Fruit fly (Drosophila melanogaster): Measurements from ENCODE around the gene CG13728.

The CG13728 gene

DNA sequence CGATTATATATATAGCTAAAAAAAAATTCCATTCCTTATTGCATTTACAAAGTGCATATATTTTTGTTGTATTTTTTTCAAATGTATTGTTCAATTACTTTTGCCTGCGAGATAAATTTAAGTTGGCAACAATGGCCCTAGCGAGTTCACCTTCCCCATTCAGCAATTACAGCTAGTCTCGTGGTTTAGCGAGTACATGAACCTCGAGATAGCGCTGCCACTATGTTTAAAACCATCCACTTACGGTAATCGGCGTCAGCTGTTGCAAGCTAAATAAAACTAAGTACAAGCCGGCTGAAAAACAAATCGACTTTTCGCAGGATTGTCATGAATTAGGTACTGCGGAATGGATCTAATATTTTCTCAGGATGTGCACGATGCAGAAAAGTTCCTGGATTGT is 29.7 kb downstream of the CG13728 start (continued):
- peak; percentile 61 for TF ChIP-seq CG15514 (GFP tag; optimal IDR thresholded peaks at IDR 0.05)
- TF ChIP-seq CG7372 (GFP tag; IDR thresholded peaks at IDR 0.05): no peak
- TF ChIP-seq otp (GFP tag; IDR thresholded peaks at IDR 0.05): no peak
- TF ChIP-seq CG4617 (GFP tag; optimal IDR thresholded peaks at IDR 0.05; ENCODE audit: borderline replicate concordance): peak; percentile 52
- peak; percentile 48 for TF ChIP-seq nmo (GFP tag; optimal IDR thresholded peaks at IDR 0.05)
- no peak for TF ChIP-seq CG14050 (GFP tag; IDR thresholded peaks at IDR 0.05)
- TF ChIP-seq CG7357 (GFP tag; IDR thresholded peaks at IDR 0.05): no peak
- TF ChIP-seq Dbx (GFP tag; IDR thresholded peaks at IDR 0.05): no peak
- TF ChIP-seq Jarid2 (GFP tag; optimal IDR thresholded peaks at IDR 0.05): no peak
- TF ChIP-seq CG14441 (GFP tag; IDR thresholded peaks at IDR 0.05): no peak
- 0 out of 4 replicates have a peak, but pooled peaks have one; percentile 28 for TF ChIP-seq chinmo (GFP tag; IDR thresholded peaks at IDR 0.05; ENCODE audit: partially characterized antibody)
- TF ChIP-seq CG2712 (tag; optimal IDR thresholded peaks at IDR 0.05): peak; percentile 38
- no peak for TF ChIP-seq Six4 (GFP tag; optimal IDR thresholded peaks at IDR 0.05)
- TF ChIP-seq CG31365 (tag; optimal IDR thresholded peaks at IDR 0.05): no peak
- peak; percentile 35 for TF ChIP-seq sens (GFP tag)
- peak; percentile 57 for TF ChIP-seq Abd-B (GFP tag; optimal IDR thresholded peaks at IDR 0.05)
- no peak for TF ChIP-seq CG1024 (GFP tag; IDR thresholded peaks at IDR 0.05)
- no peak for TF ChIP-seq al (GFP tag; IDR thresholded peaks at IDR 0.05)
- TF ChIP-seq trh (GFP tag; optimal IDR thresholded peaks at IDR 0.05): no peak
- peak; percentile 95 for TF ChIP-seq stwl (tag; optimal IDR thresholded peaks at IDR 0.05)
- TF ChIP-seq so (GFP tag; IDR thresholded peaks at IDR 0.05): no peak
- no peak for TF ChIP-seq CG8359 (GFP tag; optimal IDR thresholded peaks at IDR 0.05; ENCODE audit: borderline replicate concordance)
- peak; percentile 61 for TF ChIP-seq zen (tag; optimal IDR thresholded peaks at IDR 0.05)
- peak; percentile 52 for TF ChIP-seq CG15601 (tag; optimal IDR thresholded peaks at IDR 0.05)
- peak; percentile 55 for TF ChIP-seq Dref (GFP tag; IDR thresholded peaks at IDR 0.05)
- no peak for TF ChIP-seq Trl (optimal IDR thresholded peaks at IDR 0.05)
- TF ChIP-seq Trl (GFP tag; optimal IDR thresholded peaks at IDR 0.05): no peak
- peak; percentile 51 for TF ChIP-seq CG8290 (GFP tag; optimal IDR thresholded peaks at IDR 0.05)
- peak in 1 of 2 experiments; percentile 78 for TF ChIP-seq CG8290 (tag; optimal IDR thresholded peaks at IDR 0.05)
- TF ChIP-seq Ada2b (GFP tag; IDR thresholded peaks at IDR 0.05): no peak
- TF ChIP-seq CG10366 (GFP tag; IDR thresholded peaks at IDR 0.05): no peak
- TF ChIP-seq Nf-YB (GFP tag; optimal IDR thresholded peaks at IDR 0.05): no peak
- no peak for TF ChIP-seq Pdp1 (GFP tag; optimal IDR thresholded peaks at IDR 0.05)
- TF ChIP-seq CG15479 (GFP tag; optimal IDR thresholded peaks at IDR 0.05): no peak
- peak in 1 of 2 experiments; percentile 26 for TF ChIP-seq insv (GFP tag; optimal IDR thresholded peaks at IDR 0.05)
- TF ChIP-seq lola (GFP tag; optimal IDR thresholded peaks at IDR 0.05): no peak
- TF ChIP-seq Fer2 (tag; optimal IDR thresholded peaks at IDR 0.05): no peak
- peak; percentile 8 for TF ChIP-seq CG8388 (GFP tag; optimal IDR thresholded peaks at IDR 0.05)
- no peak for TF ChIP-seq HLH4C (GFP tag; IDR thresholded peaks at IDR 0.05; ENCODE audit: partially characterized antibody)
- TF ChIP-seq HmgD (GFP tag; optimal IDR thresholded peaks at IDR 0.05): peak; percentile 63
- TF ChIP-seq YL-1 (GFP tag; optimal IDR thresholded peaks at IDR 0.05): peak; percentile 35
- no peak for TF ChIP-seq CG18599 (GFP tag; optimal IDR thresholded peaks at IDR 0.05)
- no peak for TF ChIP-seq CG10147 (GFP tag; optimal IDR thresholded peaks at IDR 0.05)
- TF ChIP-seq her (GFP tag; optimal IDR thresholded peaks at IDR 0.05): no peak
- TF ChIP-seq grau (tag; optimal IDR thresholded peaks at IDR 0.05): peak; percentile 8
- TF ChIP-seq CG1233 (GFP tag; optimal IDR thresholded peaks at IDR 0.05): no peak
- TF ChIP-seq dm (GFP tag; optimal IDR thresholded peaks at IDR 0.05): peak; percentile 79
- peak; percentile 49 for TF ChIP-seq Sin3A (optimal IDR thresholded peaks at IDR 0.05)
- TF ChIP-seq CG12155 (GFP tag; optimal IDR thresholded peaks at IDR 0.05): peak; percentile 30
- TF ChIP-seq CG7987 (GFP tag; optimal IDR thresholded peaks at IDR 0.05): peak; percentile 5
- TF ChIP-seq Blimp-1 (GFP tag; optimal IDR thresholded peaks at IDR 0.05): no peak

Measured in whole organism, embryonic.